Fruit fly (Drosophila melanogaster) whole organism, pupa: ENCODE measurements around the gene Tep2.

Experiments used
- CG10348 ChIP-seq: fragments of 200-800 bp; sonication (Bioruptor generic); IDR thresholded peaks from 2 replicates; pipeline ENCODE4 v1.3.6; 2022; ENCODE audit warnings: missing biosample characterization, missing genetic modification characterization
- CG13204 ChIP-seq: fragments of 200-800 bp; sonication (Bioruptor generic); optimal IDR thresholded peaks from 2 replicates; lab custom pipeline; 2018; ENCODE audit warnings: missing biosample characterization, mild to moderate bottlenecking, missing genetic modification characterization, moderate library complexity
- CG15710 ChIP-seq: fragments of 200-800 bp; sonication (Bioruptor generic); optimal IDR thresholded peaks from 2 replicates; lab custom pipeline; 2018; ENCODE audit warnings: missing biosample characterization, mild to moderate bottlenecking, missing genetic modification characterization, moderate library complexity
- CG32121 ChIP-seq: fragments of 200-800 bp; sonication (Bioruptor generic); IDR thresholded peaks from 2 replicates; pipeline ENCODE4 v1.3.6; 2022; ENCODE audit warnings: missing biosample characterization, missing genetic modification characterization
- CG4496 ChIP-seq: fragments of 200-800 bp; sonication (Bioruptor generic); IDR thresholded peaks from 3 replicates; pipeline ENCODE4 v1.3.6; 2022; ENCODE audit warnings: missing biosample characterization, missing genetic modification characterization
- CG8159 ChIP-seq: fragments of 200-800 bp; sonication (Bioruptor generic); optimal IDR thresholded peaks from 3 replicates; lab custom pipeline; 2018; ENCODE audit warnings: missing biosample characterization, mild to moderate bottlenecking, missing genetic modification characterization, moderate library complexity
- CG9948 ChIP-seq: fragments of 200-800 bp; sonication (Bioruptor generic); optimal IDR thresholded peaks from 2 replicates; lab custom pipeline; 2018; ENCODE audit warnings: missing biosample characterization, mild to moderate bottlenecking, missing genetic modification characterization, moderate library complexity
- D1 ChIP-seq: fragments of 200-800 bp; sonication (Bioruptor generic); optimal IDR thresholded peaks from 2 replicates; lab custom pipeline; 2018; ENCODE audit warnings: missing biosample characterization, mild to moderate bottlenecking, missing genetic modification characterization, moderate library complexity
- EcR ChIP-seq: fragments of 200-800 bp; sonication (Bioruptor generic); optimal IDR thresholded peaks from 3 replicates; lab custom pipeline; 2019; ENCODE audit warnings: missing biosample characterization, missing genetic modification characterization, mild to moderate bottlenecking, moderate library complexity, missing genetic modification reagents
- Pif1A ChIP-seq: fragments of 200-800 bp; sonication (Bioruptor generic); optimal IDR thresholded peaks from 3 replicates; lab custom pipeline; 2016; ENCODE audit warnings: missing biosample characterization, missing genetic modification characterization
- Pif1B ChIP-seq: fragments of 200-800 bp; sonication (Bioruptor generic); optimal IDR thresholded peaks from 3 replicates; lab custom pipeline; 2016; ENCODE audit warnings: missing biosample characterization, missing genetic modification characterization
- fd96Ca ChIP-seq: fragments of 200-800 bp; sonication (Bioruptor generic); IDR thresholded peaks from 3 replicates; pipeline ENCODE4 v1.3.6; 2022; ENCODE audit warnings: missing biosample characterization, missing genetic modification characterization
- gl ChIP-seq: fragments of 200-800 bp; sonication (Bioruptor generic); optimal IDR thresholded peaks from 2 replicates; lab custom pipeline; 2018; ENCODE audit warnings: missing biosample characterization, mild to moderate bottlenecking, missing genetic modification characterization

DNA sequence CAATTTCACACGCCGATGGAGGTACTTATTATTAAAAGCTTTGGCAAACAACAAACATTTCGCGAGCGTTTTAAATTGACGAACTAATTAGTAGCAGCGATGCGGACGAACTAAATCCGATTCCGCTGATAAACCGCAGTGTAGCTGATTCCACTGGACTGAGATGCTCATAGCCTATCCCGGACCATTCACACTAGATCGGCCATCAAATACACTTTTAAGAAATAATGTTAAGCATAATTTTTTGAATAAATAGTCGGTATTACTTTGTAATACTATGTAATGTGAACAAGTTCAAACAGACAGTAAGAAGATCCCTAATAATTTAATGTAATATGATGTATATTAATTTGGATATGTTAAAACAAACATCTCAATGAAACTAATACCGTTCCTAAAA lies 21.3 kb upstream of the Tep2 start, which contains the start of gene CG13794:
- TF ChIP-seq CG8159, result no peak
- TF ChIP-seq CG10348 (GFP tag; lab: Robert Waterston, UW), result no peak
- no peak for TF ChIP-seq Pif1B (GFP tag; lab: Kevin White, UChicago)
- no peak for TF ChIP-seq Pif1A (GFP tag; lab: Kevin White, UChicago)
- no peak for TF ChIP-seq CG13204
- no peak for TF ChIP-seq EcR
- TF ChIP-seq CG9948 (tag; lab: Kevin White, UChicago), result no peak
- no peak for TF ChIP-seq fd96Ca (GFP tag; lab: Robert Waterston, UW)
- no peak for TF ChIP-seq D1 (tag; lab: Kevin White, UChicago)
- TF ChIP-seq CG32121, result no peak
- no peak for TF ChIP-seq CG4496 (GFP tag; lab: Robert Waterston, UW)
- TF ChIP-seq CG15710 (tag; lab: Kevin White, UChicago), result no peak
- no peak for TF ChIP-seq gl (tag; lab: Kevin White, UChicago)
